Worm (Caenorhabditis elegans): Measurements from ENCODE around the gene H23L24.1.

DNA sequence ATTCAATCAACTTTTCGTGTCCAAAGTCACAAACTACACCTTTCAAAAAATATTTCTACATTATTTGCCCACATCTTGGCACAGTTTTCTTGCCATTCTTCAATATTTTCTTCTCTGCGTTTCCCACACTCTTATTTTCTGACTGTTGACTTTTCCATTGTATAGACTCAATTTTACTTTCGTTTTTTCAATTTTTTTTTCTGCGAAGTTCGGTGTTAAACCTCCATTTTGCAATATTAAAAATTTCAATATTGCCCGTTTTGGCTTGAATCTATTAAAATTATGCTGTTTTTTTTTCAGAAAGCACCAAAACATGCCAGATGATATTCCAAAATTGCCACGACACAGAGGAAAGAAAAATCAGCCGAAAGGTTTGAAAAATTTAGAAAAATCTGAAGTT lies 46.3 kb downstream of the H23L24.1 start, which contains the start of gene cdc-50.B:
- TF ChIP-seq R02D3.7 (tag; optimal IDR thresholded peaks at IDR 0.05) (no peak), skn-1 (tag; optimal IDR thresholded peaks at IDR 0.05) (no peak), aly-2 (tag; optimal IDR thresholded peaks at IDR 0.05) (no peak), lin-13 (GFP tag; optimal IDR thresholded peaks at IDR 0.05) (no peak), ztf-4 (tag; optimal IDR thresholded peaks at IDR 0.05) (no peak), unc-55 (GFP tag; optimal IDR thresholded peaks at IDR 0.05) (no peak), lsy-2 (tag; optimal IDR thresholded peaks at IDR 0.05) (no peak), lin-11 (tag; optimal IDR thresholded peaks at IDR 0.05) (no peak), F13H6.1 (tag; optimal IDR thresholded peaks at IDR 0.05) (no peak), fos-1 (tag; optimal IDR thresholded peaks at IDR 0.05) (no peak), ama-1 (optimal IDR thresholded peaks at IDR 0.05) (no peak), mdl-1 (tag; optimal IDR thresholded peaks at IDR 0.05) (no peak), nhr-129 (tag; optimal IDR thresholded peaks at IDR 0.05) (no peak), ZK546.5 (tag; optimal IDR thresholded peaks at IDR 0.05) (no peak)

All from whole organism, L2 larva.